Worm (Caenorhabditis elegans) whole organism, L1 larva: ENCODE measurements around the gene acs-10.
A peak's percentile ranks its signal among the peaks of the same experiment; 100 is the strongest.

ENCODE experiments used
- F16B12.6 ChIP-seq: fragments of 150-350 bp; optimal IDR thresholded peaks from 2 replicates; lab custom pipeline; 2014; ENCODE audit warnings: missing biosample characterization, missing genetic modification characterization
- Y116A8C.19 ChIP-seq: sonication (generic microtip); optimal IDR thresholded peaks from 2 replicates; lab custom pipeline; 2016; ENCODE audit warnings: missing compliant biosample characterization, missing genetic modification characterization, borderline replicate concordance
- aly-2 ChIP-seq: fragments of 150-350 bp; optimal IDR thresholded peaks from 2 replicates; lab custom pipeline; 2014; ENCODE audit warnings: missing biosample characterization, missing genetic modification characterization
- ama-1 ChIP-seq: fragments of 150-350 bp; optimal IDR thresholded peaks from 2 replicates; lab custom pipeline; 2014
- blmp-1 ChIP-seq: fragments of 150-350 bp; optimal IDR thresholded peaks from 2 replicates; lab custom pipeline; 2014; ENCODE audit warnings: missing biosample characterization, missing genetic modification characterization
- ceh-63 ChIP-seq: fragments of 200-800 bp; sonication (Bioruptor generic); optimal IDR thresholded peaks from 2 replicates; lab custom pipeline; 2018; ENCODE audit warnings: mild to moderate bottlenecking, missing genetic modification characterization, missing compliant biosample characterization
- ceh-82 ChIP-seq, 3 experiments: fragments of 150-350 bp in 1 of 3; sonication (generic microtip) in 2 of 3; optimal IDR thresholded peaks; 2 replicates each; lab custom pipeline; 2014 to 2017; ENCODE audit warnings: missing biosample characterization in 3 of 3, missing genetic modification characterization in 3 of 3
- ceh-88 ChIP-seq: fragments of 200-800 bp; sonication (Bioruptor generic); IDR thresholded peaks from 2 replicates; pipeline ENCODE4 v1.3.6; 2022; ENCODE audit warnings: missing genetic modification characterization, missing compliant biosample characterization
- ces-1 ChIP-seq: fragments of 150-350 bp; optimal IDR thresholded peaks from 2 replicates; lab custom pipeline; 2014; ENCODE audit warnings: missing biosample characterization, missing genetic modification reagents, missing genetic modification characterization
- dsc-1 ChIP-seq: sonication (generic microtip); optimal IDR thresholded peaks from 2 replicates; lab custom pipeline; 2016; ENCODE audit warnings: mild to moderate bottlenecking, missing genetic modification characterization, missing compliant biosample characterization
- efl-1 ChIP-seq, 4 experiments: fragments of 150-350 bp; optimal IDR thresholded peaks in 3 of 4; peaks in 1 of 4; 1 replicate in 1 of 4; 2 replicates in 3 of 4; lab custom pipeline; 2014; ENCODE audit warnings: missing biosample characterization in 2 of 4, missing genetic modification characterization in 2 of 4, missing genetic modification reagents in 2 of 4
- egl-13 ChIP-seq: sonication (generic microtip); optimal IDR thresholded peaks from 2 replicates; lab custom pipeline; 2016; ENCODE audit warnings: missing genotype, missing genetic modification reagents, missing genetic modification characterization, missing compliant biosample characterization
- elt-2 ChIP-seq: sonication (generic microtip); optimal IDR thresholded peaks from 2 replicates; lab custom pipeline; 2016; ENCODE audit warnings: missing genetic modification characterization, mild to moderate bottlenecking, inconsistent platforms, missing compliant biosample characterization, missing genetic modification reagents
- elt-3 ChIP-seq, 6 experiments: fragments of 150-350 bp in 1 of 6; sonication (generic microtip); optimal IDR thresholded peaks; 2 replicates each; lab custom pipeline; 2017 to 2018; ENCODE audit warnings: missing biosample characterization in 6 of 6, missing genetic modification characterization in 6 of 6, inconsistent platforms in 1 of 6
- ets-5 ChIP-seq: fragments of 200-800 bp; sonication (Bioruptor generic); IDR thresholded peaks from 2 replicates; pipeline ENCODE4 v1.3.6; 2022; ENCODE audit warnings: missing genetic modification characterization, missing compliant biosample characterization
- fkh-10 ChIP-seq: sonication (generic microtip); optimal IDR thresholded peaks from 2 replicates; lab custom pipeline; 2017; ENCODE audit warnings: missing biosample characterization, missing genetic modification reagents, missing genetic modification characterization
- fkh-4 ChIP-seq: sonication (generic microtip); optimal IDR thresholded peaks from 2 replicates; lab custom pipeline; 2016; ENCODE audit warnings: missing compliant biosample characterization, missing genetic modification characterization, borderline replicate concordance
- fkh-8 ChIP-seq: sonication (generic microtip); optimal IDR thresholded peaks from 2 replicates; lab custom pipeline; 2016; ENCODE audit warnings: mild to moderate bottlenecking, missing genetic modification characterization, missing compliant biosample characterization
- grh-1 ChIP-seq: fragments of 200-800 bp; sonication (Bioruptor generic); IDR thresholded peaks from 2 replicates; pipeline ENCODE4 v1.3.6; 2022; ENCODE audit warnings: missing genetic modification reagents, missing genetic modification characterization, missing compliant biosample characterization
- hlh-17 ChIP-seq: fragments of 200-800 bp; sonication (Bioruptor generic); optimal IDR thresholded peaks from 2 replicates; lab custom pipeline; 2018; ENCODE audit warnings: missing genetic modification characterization, mild to moderate bottlenecking, missing compliant biosample characterization, moderate library complexity, borderline replicate concordance
- hlh-4 ChIP-seq: sonication (generic microtip); optimal IDR thresholded peaks from 2 replicates; lab custom pipeline; 2016; ENCODE audit warnings: mild to moderate bottlenecking, missing genetic modification characterization, missing compliant biosample characterization
- irx-1 ChIP-seq: sonication (generic microtip); optimal IDR thresholded peaks from 2 replicates; lab custom pipeline; 2016; ENCODE audit warnings: missing genetic modification characterization, missing compliant biosample characterization
- isw-1 ChIP-seq: fragments of 200-800 bp; sonication (Bioruptor generic); IDR thresholded peaks from 2 replicates; pipeline ENCODE4 v1.3.6; 2022; ENCODE audit warnings: missing genetic modification characterization, missing compliant biosample characterization
- lin-14 ChIP-seq: fragments of 200-800 bp; sonication (Bioruptor generic); optimal IDR thresholded peaks from 2 replicates; lab custom pipeline; 2018; ENCODE audit warnings: mild to moderate bottlenecking, missing genetic modification characterization, moderate library complexity, missing compliant biosample characterization
- lin-15B ChIP-seq: fragments of 150-350 bp; sonication (generic microtip); optimal IDR thresholded peaks from 3 replicates; lab custom pipeline; 2014; ENCODE audit warnings: missing biosample characterization, missing genetic modification characterization
- lir-3 ChIP-seq: sonication (generic microtip); optimal IDR thresholded peaks from 2 replicates; lab custom pipeline; 2016; ENCODE audit warnings: mild to moderate bottlenecking, missing genetic modification characterization, moderate library complexity, missing compliant biosample characterization; ENCODE audit not compliant: poor library complexity
- lsy-2 ChIP-seq, 2 experiments: fragments of 150-350 bp; optimal IDR thresholded peaks; 2 replicates each; lab custom pipeline; 2014; ENCODE audit warnings: missing biosample characterization in 2 of 2, missing genetic modification characterization in 2 of 2
- mab-9 ChIP-seq: fragments of 200-800 bp; sonication (Bioruptor generic); IDR thresholded peaks from 2 replicates; pipeline ENCODE4 v1.3.6; 2022; ENCODE audit warnings: missing genetic modification reagents, missing genetic modification characterization, missing compliant biosample characterization
- mdl-1 ChIP-seq, 2 experiments: fragments of 150-350 bp; optimal IDR thresholded peaks; 2 replicates each; lab custom pipeline; 2014 to 2017; ENCODE audit warnings: missing biosample characterization in 2 of 2, missing genetic modification characterization in 2 of 2, inconsistent platforms in 1 of 2
- mef-2 ChIP-seq: fragments of 150-350 bp; optimal IDR thresholded peaks from 2 replicates; lab custom pipeline; 2014; ENCODE audit warnings: missing biosample characterization, missing genetic modification characterization
- mep-1 ChIP-seq: fragments of 150-350 bp; optimal IDR thresholded peaks from 2 replicates; lab custom pipeline; 2014; ENCODE audit warnings: missing biosample characterization, missing genetic modification characterization
- nhr-19 ChIP-seq: fragments of 200-800 bp; sonication (Bioruptor generic); conservative IDR thresholded peaks from 2 replicates; pipeline ENCODE4 v1.3.6; 2022; ENCODE audit warnings: missing genetic modification characterization, missing compliant biosample characterization
- nhr-20 ChIP-seq: sonication (generic microtip); optimal IDR thresholded peaks from 2 replicates; lab custom pipeline; 2016; ENCODE audit warnings: mild to moderate bottlenecking, missing genetic modification characterization, missing compliant biosample characterization
- nhr-28 ChIP-seq: fragments of 150-350 bp; optimal IDR thresholded peaks from 2 replicates; lab custom pipeline; 2014; ENCODE audit warnings: missing biosample characterization, missing genetic modification characterization
- nhr-71 ChIP-seq: sonication (generic microtip); optimal IDR thresholded peaks from 2 replicates; lab custom pipeline; 2016; ENCODE audit warnings: mild to moderate bottlenecking, missing genetic modification characterization, moderate library complexity, missing compliant biosample characterization
- nhr-85 ChIP-seq: sonication (generic microtip); peaks from one replicate; lab custom pipeline; 2016; ENCODE audit warnings: missing genetic modification characterization, inconsistent platforms, missing compliant biosample characterization
- pax-3 ChIP-seq: fragments of 200-800 bp; sonication (Bioruptor generic); optimal IDR thresholded peaks from 2 replicates; lab custom pipeline; 2018; ENCODE audit warnings: mild to moderate bottlenecking, missing genetic modification characterization, moderate library complexity, missing compliant biosample characterization
- skn-1 ChIP-seq: fragments of 150-350 bp; optimal IDR thresholded peaks from 2 replicates; lab custom pipeline; 2014; ENCODE audit warnings: missing biosample characterization, missing genetic modification characterization
- snu-23 ChIP-seq: sonication (generic microtip); optimal IDR thresholded peaks from 2 replicates; lab custom pipeline; 2016; ENCODE audit warnings: missing genetic modification characterization, missing compliant biosample characterization
- sox-4 ChIP-seq: sonication (generic microtip); optimal IDR thresholded peaks from 2 replicates; lab custom pipeline; 2016; ENCODE audit warnings: missing genetic modification characterization, missing compliant biosample characterization
- sptf-1 ChIP-seq: fragments of 150-350 bp; optimal IDR thresholded peaks from 2 replicates; lab custom pipeline; 2014; ENCODE audit warnings: missing biosample characterization, missing genetic modification characterization
- sup-37 ChIP-seq: fragments of 200-800 bp; sonication (Bioruptor generic); optimal IDR thresholded peaks from 2 replicates; lab custom pipeline; 2018; ENCODE audit warnings: mild to moderate bottlenecking, missing genetic modification characterization, missing compliant biosample characterization
- tbx-2 ChIP-seq: sonication (generic microtip); optimal IDR thresholded peaks from 2 replicates; lab custom pipeline; 2016; ENCODE audit warnings: missing genetic modification characterization, missing compliant biosample characterization
- unc-62 ChIP-seq: fragments of 150-350 bp; optimal IDR thresholded peaks from 2 replicates; lab custom pipeline; 2014; ENCODE audit warnings: missing biosample characterization, missing genetic modification reagents, missing genetic modification characterization
- unc-98 ChIP-seq: fragments of 200-800 bp; sonication (Bioruptor generic); IDR thresholded peaks from 2 replicates; pipeline ENCODE4 v1.3.6; 2022; ENCODE audit warnings: missing genetic modification characterization, missing compliant biosample characterization
- zag-1 ChIP-seq: fragments of 150-350 bp; optimal IDR thresholded peaks from 2 replicates; lab custom pipeline; 2014; ENCODE audit warnings: missing biosample characterization, missing genetic modification characterization
- ztf-11 ChIP-seq, 2 experiments: sonication (generic microtip); optimal IDR thresholded peaks; 2 replicates each; lab custom pipeline; 2016 to 2017; ENCODE audit warnings: missing genetic modification characterization in 2 of 2, missing biosample characterization in 1 of 2, missing compliant biosample characterization in 1 of 2
- ztf-4 ChIP-seq: fragments of 150-350 bp; optimal IDR thresholded peaks from 2 replicates; lab custom pipeline; 2014; ENCODE audit warnings: missing biosample characterization, missing genetic modification characterization

acs-10 gene

DNA sequence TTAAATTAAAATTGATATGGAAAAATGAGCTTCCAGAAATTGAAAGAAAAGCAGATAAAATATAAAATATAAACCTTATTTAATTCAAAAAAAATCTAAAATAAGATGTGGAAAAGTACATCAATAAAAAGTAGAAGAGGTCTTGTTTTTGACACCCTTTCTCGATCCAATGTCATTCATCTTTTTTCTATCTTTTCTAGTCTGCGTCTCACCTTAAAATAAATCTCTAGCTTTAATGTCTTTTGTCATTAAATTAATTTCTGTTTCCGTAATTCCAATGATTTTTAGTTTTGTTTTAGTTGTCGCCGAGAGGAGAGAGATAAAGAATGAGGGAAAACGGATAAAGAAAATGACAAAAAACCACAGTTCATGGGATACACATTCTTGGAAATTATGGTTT, 2.8 kb downstream of the acs-10 start:
- TF ChIP-seq tbx-2 (tag; lab: Kevin White, UChicago) (no peak), unc-98 (GFP tag; lab: Robert Waterston, UW) (no peak), mdl-1 (tag; optimal IDR thresholded peaks at IDR 0.05; lab: Kevin White, UChicago) (no peak), ama-1 (lab: Kevin White, UChicago) (no peak), ceh-88 (GFP tag; lab: Robert Waterston, UW) (no peak), mef-2 (no peak), blmp-1 (tag; lab: Kevin White, UChicago) (peak; percentile 41), lin-14 (GFP tag; lab: Kevin White, UChicago) (peak; percentile 76), lir-3 (tag; lab: Kevin White, UChicago) (no peak), nhr-71 (tag; lab: Kevin White, UChicago) (peak; percentile 28), lsy-2 (tag; optimal IDR thresholded peaks at IDR 0.05; lab: Kevin White, UChicago) (peak in 1 of 2 experiments; percentile 34), efl-1 (optimal IDR thresholded peaks at IDR 0.05; lab: Kevin White, UChicago) (no peak), efl-1 (GFP tag; optimal IDR thresholded peaks at IDR 0.05 in 1 of 2; lab: Kevin White, UChicago) (peak in 1 of 2 experiments; percentile 73), mep-1 (tag; lab: Kevin White, UChicago) (peak; percentile 21), elt-3 (tag; optimal IDR thresholded peaks at IDR 0.05; lab: Kevin White, UChicago) (peak in 1 of 6 experiments; percentile 32), unc-62 (no peak), sox-4 (tag; lab: Kevin White, UChicago) (no peak), F16B12.6 (no peak), nhr-85 (tag; lab: Kevin White, UChicago) (peak; percentile 85), fkh-10 (no peak), fkh-4 (tag; lab: Kevin White, UChicago) (no peak), isw-1 (GFP tag; lab: Robert Waterston, UW) (no peak), ets-5 (GFP tag; lab: Robert Waterston, UW) (no peak), snu-23 (GFP tag; lab: Kevin White, UChicago) (peak; percentile 27), zag-1 (tag; lab: Kevin White, UChicago) (no peak), hlh-17 (GFP tag; lab: Kevin White, UChicago) (no peak)

DNA sequence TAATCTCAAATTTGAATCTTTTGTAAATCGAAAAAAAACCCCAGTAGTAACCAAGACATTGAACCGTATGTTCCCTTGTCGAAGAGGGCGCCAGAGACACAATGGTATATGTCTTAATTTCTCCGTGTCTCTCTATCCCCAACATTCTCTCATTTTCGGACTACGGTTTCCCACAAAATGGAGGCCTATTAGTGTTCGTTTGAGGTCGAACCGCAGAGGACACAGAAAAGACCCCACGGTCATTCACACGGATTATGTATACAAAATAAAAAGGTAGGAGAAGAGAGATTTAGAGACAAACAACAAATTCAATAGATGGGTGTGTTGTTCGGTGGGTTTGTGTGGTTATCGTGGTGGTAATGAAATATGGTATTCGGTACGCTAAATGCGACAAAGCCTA, 4.7 kb downstream of the acs-10 start:
- no peak for TF ChIP-seq mef-2
- peak; percentile 66 for TF ChIP-seq lin-14 (GFP tag; lab: Kevin White, UChicago)
- TF ChIP-seq mep-1 (tag; lab: Kevin White, UChicago), result peak; percentile 27
- TF ChIP-seq blmp-1 (tag; lab: Kevin White, UChicago), result peak; percentile 29
- peak; percentile 53 for TF ChIP-seq nhr-85 (tag; lab: Kevin White, UChicago)
- no peak for TF ChIP-seq elt-2 (tag; lab: Kevin White, UChicago)

DNA sequence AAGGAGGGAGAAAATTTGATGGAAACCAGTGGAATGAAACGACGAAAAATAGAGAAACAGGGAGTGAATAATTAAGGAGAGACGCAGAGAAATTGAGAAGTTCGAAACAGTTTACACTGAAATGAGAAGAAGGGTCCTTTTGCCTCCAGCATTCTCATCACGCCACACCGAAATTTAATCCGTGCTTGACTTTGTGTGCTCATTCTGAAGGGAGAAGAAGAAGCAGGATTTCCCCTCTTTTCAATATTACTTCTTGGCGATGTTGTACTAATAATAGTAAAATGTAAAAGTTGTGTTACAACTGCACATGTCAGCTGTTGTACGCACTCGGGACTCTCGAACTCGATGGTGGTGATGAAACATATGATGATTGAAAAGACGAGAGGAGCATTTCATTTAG, 7.3 kb downstream of the acs-10 start:
- TF ChIP-seq irx-1 (tag; lab: Kevin White, UChicago) (peak; percentile 36), ztf-4 (tag; lab: Kevin White, UChicago) (no peak), ztf-11 (tag; optimal IDR thresholded peaks at IDR 0.05; lab: Kevin White, UChicago) (no peak), mab-9 (GFP tag; lab: Robert Waterston, UW) (no peak), fkh-8 (tag; lab: Kevin White, UChicago) (no peak), ces-1 (GFP tag; lab: Kevin White, UChicago) (no peak), grh-1 (GFP tag; lab: Robert Waterston, UW) (no peak), lin-15B (tag; lab: Kevin White, UChicago) (no peak), hlh-4 (tag; lab: Kevin White, UChicago) (no peak), zag-1 (tag; lab: Kevin White, UChicago) (no peak), Y116A8C.19 (tag; lab: Kevin White, UChicago) (no peak), ceh-63 (GFP tag; lab: Kevin White, UChicago) (no peak), aly-2 (tag; lab: Kevin White, UChicago) (no peak), egl-13 (tag; lab: Kevin White, UChicago) (no peak), blmp-1 (tag; lab: Kevin White, UChicago) (no peak), nhr-19 (GFP tag; lab: Robert Waterston, UW) (no peak; the same call in 1 of the 2 replicates), F16B12.6 (no peak), sptf-1 (tag; lab: Kevin White, UChicago) (no peak), fkh-4 (tag; lab: Kevin White, UChicago) (peak; percentile 38), lin-14 (GFP tag; lab: Kevin White, UChicago) (peak; percentile 66), skn-1 (no peak), nhr-28 (no peak), ceh-82 (tag; optimal IDR thresholded peaks at IDR 0.05; lab: Kevin White, UChicago) (no peak), elt-2 (tag; lab: Kevin White, UChicago) (no peak), nhr-20 (tag; lab: Kevin White, UChicago) (peak; percentile 12), unc-62 (no peak), sup-37 (GFP tag; lab: Kevin White, UChicago) (no peak), dsc-1 (tag; lab: Kevin White, UChicago) (peak; percentile 72), pax-3 (tag; lab: Kevin White, UChicago) (no peak), snu-23 (GFP tag; lab: Kevin White, UChicago) (peak; percentile 7)
